Worm (Caenorhabditis elegans): ENCODE data around the gene ugt-65.

Gene ugt-65

DNA sequence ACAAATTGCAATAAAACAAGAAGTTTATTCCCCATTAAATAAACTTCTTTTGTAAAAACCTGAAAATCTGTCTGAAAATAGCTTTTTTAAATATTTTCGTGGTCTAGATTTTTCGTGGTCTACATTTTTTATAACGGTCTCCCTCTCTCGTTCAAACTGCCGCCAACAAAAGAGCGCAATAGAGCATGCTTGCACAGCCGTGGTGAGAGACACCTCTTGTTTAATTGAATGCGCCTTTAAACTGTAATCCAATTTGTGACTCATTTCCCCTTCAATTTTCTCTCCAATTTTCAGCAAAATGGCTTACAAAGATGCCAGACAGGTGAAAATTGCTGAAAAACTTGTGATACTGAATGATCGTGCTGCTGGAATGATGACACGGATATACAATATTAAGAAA is 16.3 kb upstream of the ugt-65 start, which contains the start of gene gex-3 (continued):
- TF ChIP-seq mep-1 (tag; optimal IDR thresholded peaks at IDR 0.05) (peak; percentile 89), alr-1 (tag; optimal IDR thresholded peaks at IDR 0.05; ENCODE audit: borderline replicate concordance) (no peak), jun-1 (tag; optimal IDR thresholded peaks at IDR 0.05) (peak; percentile 75), ceh-63 (GFP tag; optimal IDR thresholded peaks at IDR 0.05) (no peak), unc-130 (tag; optimal IDR thresholded peaks at IDR 0.05) (peak; percentile 84), fos-1 (tag; optimal IDR thresholded peaks at IDR 0.05) (peak; percentile 79), skn-1 (tag; optimal IDR thresholded peaks at IDR 0.05) (peak; percentile 83), nhr-90 (tag; optimal IDR thresholded peaks at IDR 0.05; ENCODE audit: poor library complexity) (peak; percentile 78), egl-27 (tag; optimal IDR thresholded peaks at IDR 0.05) (no peak), hpl-2 (GFP tag; optimal IDR thresholded peaks at IDR 0.05) (no peak), unc-62 (GFP tag; optimal IDR thresholded peaks at IDR 0.05) (no peak), lir-3 (tag; optimal IDR thresholded peaks at IDR 0.05; ENCODE audit: poor library complexity) (peak; percentile 31), lin-14 (GFP tag; optimal IDR thresholded peaks at IDR 0.05) (peak; percentile 85), ztf-11 (tag; optimal IDR thresholded peaks at IDR 0.05) (peak in 1 of 2 experiments; percentile 59), elt-3 (tag; optimal IDR thresholded peaks at IDR 0.05) (peak in 2 of 6 experiments; percentile 5 to 48), nhr-77 (tag; optimal IDR thresholded peaks at IDR 0.05) (peak; percentile 81), ces-1 (GFP tag; optimal IDR thresholded peaks at IDR 0.05) (peak; percentile 89), nhr-12 (tag; optimal IDR thresholded peaks at IDR 0.05) (no peak), lin-13 (GFP tag; optimal IDR thresholded peaks at IDR 0.05) (peak; percentile 89), unc-86 (tag; optimal IDR thresholded peaks at IDR 0.05) (peak; percentile 67), C16A3.4 (tag; optimal IDR thresholded peaks at IDR 0.05) (peak; percentile 96), C34B4.2 (tag; optimal IDR thresholded peaks at IDR 0.05) (no peak), vab-15 (tag; optimal IDR thresholded peaks at IDR 0.05) (peak; percentile 88), tlp-1 (tag; optimal IDR thresholded peaks at IDR 0.05) (no peak), rnt-1 (tag; optimal IDR thresholded peaks at IDR 0.05) (peak; percentile 87), blmp-1 (tag; optimal IDR thresholded peaks at IDR 0.05) (no peak), isw-1 (GFP tag; IDR thresholded peaks at IDR 0.05) (peak; percentile 80), dsc-1 (tag; optimal IDR thresholded peaks at IDR 0.05) (peak; percentile 63), F16B12.6 (tag; optimal IDR thresholded peaks at IDR 0.05) (peak; percentile 53), nhr-85 (tag) (peak; percentile 86), nhr-76 (tag; optimal IDR thresholded peaks at IDR 0.05) (no peak), ceh-82 (tag; optimal IDR thresholded peaks at IDR 0.05) (peak; percentile 66 to 89 (median 75)), sox-4 (tag; optimal IDR thresholded peaks at IDR 0.05) (no peak), ceh-90 (tag; optimal IDR thresholded peaks at IDR 0.05) (peak; percentile 15), aly-2 (tag; optimal IDR thresholded peaks at IDR 0.05) (peak; percentile 61), snpc-4 (tag; optimal IDR thresholded peaks at IDR 0.05) (peak; percentile 67), mab-9 (GFP tag; IDR thresholded peaks at IDR 0.05) (no peak), Y116A8C.19 (tag; optimal IDR thresholded peaks at IDR 0.05; ENCODE audit: borderline replicate concordance) (no peak), hlh-17 (GFP tag; optimal IDR thresholded peaks at IDR 0.05; ENCODE audit: borderline replicate concordance) (no peak), lsy-2 (tag; optimal IDR thresholded peaks at IDR 0.05) (peak; percentile 92 to 96), unc-30 (tag; optimal IDR thresholded peaks at IDR 0.05) (no peak), nhr-47 (tag; optimal IDR thresholded peaks at IDR 0.05) (peak; percentile 83), snu-23 (GFP tag; optimal IDR thresholded peaks at IDR 0.05) (peak; percentile 88)

DNA sequence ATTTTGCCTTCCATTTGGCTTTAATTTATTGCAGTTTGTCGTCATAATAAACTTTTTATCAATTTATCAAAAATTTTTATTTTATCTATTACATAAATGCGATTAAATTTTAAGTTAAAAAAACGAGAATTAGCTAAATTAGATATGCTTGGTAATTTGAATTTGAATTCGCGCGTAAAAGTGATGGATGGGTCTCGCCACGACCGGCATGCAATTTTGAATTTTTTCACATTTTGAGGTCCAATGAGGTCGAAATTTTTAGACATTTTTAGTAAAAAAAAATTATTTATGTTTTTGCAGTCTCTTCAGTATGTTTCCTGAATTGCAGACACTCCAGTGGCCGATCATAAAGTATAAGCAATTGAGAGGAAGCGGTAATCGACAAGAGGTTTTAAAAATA is 11.9 kb upstream of the ugt-65 start, which contains the start of gene dsb-1:
dsb-1 (plus strand) TSS at position 301 of the 400 bp plus-strand sequence.
- TF ChIP-seq lsy-2 (tag; optimal IDR thresholded peaks at IDR 0.05) = no peak
- peak in 1 of 3 experiments; percentile 6 for TF ChIP-seq dpl-1 (GFP tag; optimal IDR thresholded peaks at IDR 0.05)
- no peak for TF ChIP-seq mef-2 (tag; optimal IDR thresholded peaks at IDR 0.05)
- no peak for TF ChIP-seq nhr-71 (tag; optimal IDR thresholded peaks at IDR 0.05)
- TF ChIP-seq C34B4.2 (tag; optimal IDR thresholded peaks at IDR 0.05) = no peak
- no peak for TF ChIP-seq aly-2 (tag; optimal IDR thresholded peaks at IDR 0.05)

All from whole organism, L1 larva.